Worm (Caenorhabditis elegans) whole organism, L4 larva: ENCODE results near the gene spsb-2.

Experiments used
- F10B5.3 ChIP-seq: sonication (generic microtip); optimal IDR thresholded peaks from 2 replicates; lab custom pipeline; 2016; ENCODE audit warnings: mild to moderate bottlenecking, missing genetic modification characterization, missing compliant biosample characterization
- F37D6.2 ChIP-seq: sonication (generic microtip); optimal IDR thresholded peaks from 2 replicates; lab custom pipeline; 2016; ENCODE audit warnings: mild to moderate bottlenecking, missing genetic modification characterization, missing compliant biosample characterization
- F44E2.7 ChIP-seq: fragments of 200-800 bp; sonication (Bioruptor generic); IDR thresholded peaks from 2 replicates; pipeline ENCODE4 v2.1.2; 2022; ENCODE audit warnings: missing genetic modification characterization, missing compliant biosample characterization
- F49E8.2 ChIP-seq: sonication (generic microtip); optimal IDR thresholded peaks from 2 replicates; lab custom pipeline; 2016; ENCODE audit warnings: missing compliant biosample characterization, mild to moderate bottlenecking, missing genetic modification characterization, borderline replicate concordance
- Y105C5A.15 ChIP-seq: fragments of 200-800 bp; sonication (Bioruptor generic); IDR thresholded peaks from 2 replicates; pipeline ENCODE4 v1.3.6; 2022; ENCODE audit warnings: missing genetic modification characterization, missing compliant biosample characterization
- Y48G9A.11 ChIP-seq: fragments of 200-800 bp; sonication (Bioruptor generic); IDR thresholded peaks from 2 replicates; pipeline ENCODE4 v1.3.6; 2022; ENCODE audit warnings: missing genetic modification reagents, missing genetic modification characterization, missing compliant biosample characterization
- Y5F2A.4 ChIP-seq: fragments of 200-800 bp; sonication (Bioruptor generic); optimal IDR thresholded peaks from 2 replicates; lab custom pipeline; 2018; ENCODE audit warnings: mild to moderate bottlenecking, missing genetic modification characterization, missing compliant biosample characterization
- ZK546.5 ChIP-seq, 2 experiments: sonication (generic microtip); optimal IDR thresholded peaks; 2 replicates each; lab custom pipeline; 2017; ENCODE audit warnings: missing biosample characterization in 2 of 2, missing genetic modification characterization in 2 of 2
- aha-1 ChIP-seq: fragments of 150-350 bp; peaks from one replicate; lab custom pipeline; 2014; ENCODE audit warnings: missing biosample characterization, missing genetic modification characterization
- ceh-28 ChIP-seq: fragments of 150-350 bp; optimal IDR thresholded peaks from 2 replicates; lab custom pipeline; 2014; ENCODE audit warnings: missing biosample characterization, missing genetic modification reagents, missing genetic modification characterization
- ceh-32 ChIP-seq: sonication (generic microtip); optimal IDR thresholded peaks from 2 replicates; lab custom pipeline; 2016; ENCODE audit warnings: mild to moderate bottlenecking, missing genetic modification characterization, missing compliant biosample characterization; ENCODE audit not compliant: poor library complexity
- ceh-62 ChIP-seq: sonication (generic microtip); optimal IDR thresholded peaks from 2 replicates; lab custom pipeline; 2017; ENCODE audit warnings: missing biosample characterization, missing genetic modification characterization
- ctbp-1 ChIP-seq: fragments of 200-800 bp; sonication (Bioruptor generic); IDR thresholded peaks from 2 replicates; pipeline ENCODE4 v1.3.6; 2022; ENCODE audit warnings: missing genetic modification reagents, missing genetic modification characterization, missing compliant biosample characterization
- dpl-1 ChIP-seq: fragments of 150-350 bp; optimal IDR thresholded peaks from 2 replicates; lab custom pipeline; 2014; ENCODE audit warnings: missing biosample characterization, missing genetic modification reagents, missing genetic modification characterization
- duxl-1 ChIP-seq: sonication (generic microtip); optimal IDR thresholded peaks from 2 replicates; lab custom pipeline; 2016; ENCODE audit warnings: mild to moderate bottlenecking, missing genetic modification characterization, moderate library complexity, missing compliant biosample characterization; ENCODE audit not compliant: poor library complexity
- dve-1 ChIP-seq: sonication (generic microtip); optimal IDR thresholded peaks from 2 replicates; lab custom pipeline; 2017; ENCODE audit warnings: antibody characterized with exemption, mild to moderate bottlenecking, missing genetic modification characterization, missing compliant biosample characterization; ENCODE audit not compliant: insufficient read depth
- egl-43 ChIP-seq: fragments of 200-800 bp; sonication (Bioruptor generic); IDR thresholded peaks from 2 replicates; pipeline ENCODE4 v1.3.6; 2022; ENCODE audit warnings: missing genetic modification reagents, missing genetic modification characterization, missing compliant biosample characterization
- hif-1 ChIP-seq, 2 experiments: sonication (generic microtip); optimal IDR thresholded peaks; 2 replicates each; lab custom pipeline; 2016 to 2017; ENCODE audit warnings: missing compliant biosample characterization in 2 of 2, missing genetic modification characterization in 2 of 2, missing genetic modification reagents in 2 of 2, missing genotype in 2 of 2, mild to moderate bottlenecking in 1 of 2
- hlh-30 ChIP-seq: sonication (generic microtip); optimal IDR thresholded peaks from 2 replicates; lab custom pipeline; 2017; ENCODE audit warnings: antibody characterized with exemption, mild to moderate bottlenecking, missing genetic modification characterization, missing compliant biosample characterization; ENCODE audit not compliant: insufficient read depth
- lim-7 ChIP-seq: fragments of 200-800 bp; sonication (Bioruptor generic); IDR thresholded peaks from 2 replicates; pipeline ENCODE4 v1.3.6; 2022; ENCODE audit warnings: missing genetic modification characterization, missing compliant biosample characterization
- lin-13 ChIP-seq: fragments of 150-350 bp; optimal IDR thresholded peaks from 2 replicates; lab custom pipeline; 2014; ENCODE audit warnings: missing biosample characterization, missing genetic modification reagents, missing genetic modification characterization
- lin-38 ChIP-seq: fragments of 200-800 bp; sonication (Bioruptor generic); IDR thresholded peaks from 2 replicates; pipeline ENCODE4 v1.3.6; 2022; ENCODE audit warnings: missing genetic modification reagents, missing genetic modification characterization, missing compliant biosample characterization
- lsy-2 ChIP-seq, 2 experiments: fragments of 150-350 bp in 1 of 2; sonication (generic microtip) in 1 of 2; optimal IDR thresholded peaks; 2 replicates each; lab custom pipeline; 2014 to 2017; ENCODE audit warnings: missing biosample characterization in 2 of 2, missing genetic modification characterization in 2 of 2
- mep-1 ChIP-seq: fragments of 150-350 bp; sonication (generic microtip); optimal IDR thresholded peaks from 3 replicates; lab custom pipeline; 2014; ENCODE audit warnings: missing biosample characterization, missing genetic modification characterization
- mes-2 ChIP-seq: sonication (generic microtip); optimal IDR thresholded peaks from 2 replicates; lab custom pipeline; 2016; ENCODE audit warnings: missing genotype, mild to moderate bottlenecking, missing genetic modification characterization, missing compliant biosample characterization; ENCODE audit not compliant: poor library complexity, severe bottlenecking
- mxl-2 ChIP-seq: fragments of 200-800 bp; sonication (Bioruptor generic); conservative IDR thresholded peaks from 2 replicates; pipeline ENCODE4 v1.3.6; 2022; ENCODE audit warnings: missing genetic modification reagents, missing genetic modification characterization, missing compliant biosample characterization
- nhr-11 ChIP-seq: fragments of 150-350 bp; optimal IDR thresholded peaks from 2 replicates; lab custom pipeline; 2014; ENCODE audit warnings: missing biosample characterization, missing genetic modification characterization
- nhr-237 ChIP-seq: sonication (generic microtip); optimal IDR thresholded peaks from 2 replicates; lab custom pipeline; 2017; ENCODE audit warnings: missing biosample characterization, missing genetic modification characterization
- nhr-25 ChIP-seq: sonication (generic microtip); optimal IDR thresholded peaks from 2 replicates; lab custom pipeline; 2017; ENCODE audit warnings: missing genetic modification characterization, mild to moderate bottlenecking, missing compliant biosample characterization, antibody characterized with exemption, moderate library complexity, borderline replicate concordance; ENCODE audit not compliant: insufficient read depth
- nhr-28 ChIP-seq: fragments of 150-350 bp; optimal IDR thresholded peaks from 2 replicates; lab custom pipeline; 2014; ENCODE audit warnings: missing biosample characterization, missing genetic modification characterization
- nhr-42 ChIP-seq: fragments of 200-800 bp; sonication (Bioruptor generic); IDR thresholded peaks from 2 replicates; pipeline ENCODE4 v1.3.6; 2022; ENCODE audit warnings: missing genetic modification characterization, missing compliant biosample characterization
- nhr-48 ChIP-seq: sonication (generic microtip); optimal IDR thresholded peaks from 2 replicates; lab custom pipeline; 2016; ENCODE audit warnings: mild to moderate bottlenecking, missing genetic modification characterization, missing compliant biosample characterization
- php-3 ChIP-seq: fragments of 200-800 bp; sonication (Bioruptor generic); IDR thresholded peaks from 2 replicates; pipeline ENCODE4 v1.3.6; 2022; ENCODE audit warnings: missing genetic modification reagents, missing genetic modification characterization, missing compliant biosample characterization
- rbr-2 ChIP-seq: sonication (generic microtip); optimal IDR thresholded peaks from 2 replicates; lab custom pipeline; 2016; ENCODE audit warnings: missing genotype, missing genetic modification characterization, missing compliant biosample characterization
- saeg-2 ChIP-seq: fragments of 200-800 bp; sonication (Bioruptor generic); IDR thresholded peaks from 2 replicates; pipeline ENCODE4 v1.3.6; 2022; ENCODE audit warnings: missing genetic modification reagents, missing genetic modification characterization, missing compliant biosample characterization
- set-16 ChIP-seq: fragments of 200-800 bp; sonication (Bioruptor generic); IDR thresholded peaks from 2 replicates; pipeline ENCODE4 v1.3.6; 2022; ENCODE audit warnings: missing genetic modification reagents, missing genetic modification characterization, missing compliant biosample characterization
- spr-1 ChIP-seq: sonication (generic microtip); optimal IDR thresholded peaks from 2 replicates; lab custom pipeline; 2016; ENCODE audit warnings: mild to moderate bottlenecking, missing genetic modification characterization, missing compliant biosample characterization
- tag-97 ChIP-seq: fragments of 200-800 bp; sonication (Bioruptor generic); IDR thresholded peaks from 2 replicates; pipeline ENCODE4 v1.3.6; 2022; ENCODE audit warnings: missing genetic modification characterization, missing compliant biosample characterization
- tra-1 ChIP-seq: fragments of 200-800 bp; sonication (Bioruptor generic); IDR thresholded peaks from 2 replicates; pipeline ENCODE4 v1.3.6; 2022; ENCODE audit warnings: missing genetic modification reagents, missing genetic modification characterization, missing compliant biosample characterization
- unc-62 ChIP-seq, 3 experiments: fragments of 150-350 bp in 1 of 3; sonication (generic microtip); optimal IDR thresholded peaks in 2 of 3; peaks in 1 of 3; 1 replicate in 1 of 3; 2 replicates in 2 of 3; lab custom pipeline; 2014 to 2017; ENCODE audit warnings: missing biosample characterization in 3 of 3, missing genetic modification characterization in 3 of 3, missing genetic modification reagents in 3 of 3, missing genotype in 1 of 3
- zip-2 ChIP-seq: fragments of 150-350 bp; optimal IDR thresholded peaks from 2 replicates; lab custom pipeline; 2014; ENCODE audit warnings: missing biosample characterization, missing genetic modification characterization

The spsb-2 gene

DNA sequence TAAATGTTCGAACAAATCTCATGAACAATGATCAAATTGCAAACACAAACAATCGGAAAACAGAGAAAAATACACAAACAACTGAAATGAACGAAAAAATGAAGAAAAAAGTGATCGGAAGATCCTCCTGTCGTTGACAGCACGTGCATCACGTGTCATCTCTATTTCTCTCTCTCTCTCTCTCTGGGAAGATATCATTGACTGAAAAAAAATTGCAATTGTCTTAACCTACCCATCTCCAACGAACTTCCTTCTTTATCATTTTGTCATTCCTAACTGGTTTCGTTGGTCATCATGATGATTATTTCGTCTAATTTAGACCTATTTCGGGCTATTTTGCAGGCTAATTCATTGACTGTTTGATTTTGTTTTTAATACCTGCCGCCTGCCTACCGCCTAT, 24.8 kb upstream of the spsb-2 start (continued):
- TF ChIP-seq Y105C5A.15 (GFP tag; lab: Robert Waterston, UW) (no peak), F10B5.3 (no peak), F44E2.7 (no peak), php-3 (no peak), F37D6.2 (no peak), ctbp-1 (GFP tag; lab: Robert Waterston, UW) (peak; percentile 52; the same call in 1 of the 2 replicates), mep-1 (tag; lab: Kevin White, UChicago) (peak; percentile 65), mes-2 (tag; lab: Kevin White, UChicago) (peak; percentile 5), F49E8.2 (tag; lab: Kevin White, UChicago) (no peak), set-16 (GFP tag; lab: Robert Waterston, UW) (no peak), duxl-1 (tag; lab: Kevin White, UChicago) (no peak), nhr-11 (tag; lab: Kevin White, UChicago) (peak; percentile 37), ceh-62 (tag; lab: Kevin White, UChicago) (no peak), egl-43 (GFP tag; lab: Robert Waterston, UW) (no peak), ZK546.5 (tag; optimal IDR thresholded peaks at IDR 0.05; lab: Kevin White, UChicago) (no peak), hif-1 (tag; optimal IDR thresholded peaks at IDR 0.05; lab: Kevin White, UChicago) (no peak), lin-13 (no peak), mxl-2 (GFP tag; lab: Robert Waterston, UW) (0 out of 2 replicates have a peak, but pooled peaks have one; percentile 45), dve-1 (peak; percentile 47), ceh-28 (tag; lab: Kevin White, UChicago) (no peak), dpl-1 (GFP tag; lab: Kevin White, UChicago) (peak; percentile 22), zip-2 (tag; lab: Kevin White, UChicago) (no peak), rbr-2 (tag; lab: Kevin White, UChicago) (no peak), lsy-2 (tag; optimal IDR thresholded peaks at IDR 0.05; lab: Kevin White, UChicago) (peak in 1 of 2 experiments; percentile 73), nhr-48 (peak; percentile 73), nhr-28 (peak; percentile 54), aha-1 (tag; lab: Kevin White, UChicago) (no peak), unc-62 (GFP tag; optimal IDR thresholded peaks at IDR 0.05 in 1 of 2; lab: Kevin White, UChicago) (peak in 1 of 2 experiments; percentile 88), unc-62 (tag; optimal IDR thresholded peaks at IDR 0.05; lab: Kevin White, UChicago) (no peak), ceh-32 (tag; lab: Kevin White, UChicago) (no peak), nhr-25 (tag; lab: Kevin White, UChicago) (peak; percentile 10), Y5F2A.4 (no peak), lim-7 (GFP tag; lab: Robert Waterston, UW) (no peak), saeg-2 (GFP tag; lab: Robert Waterston, UW) (no peak)

DNA sequence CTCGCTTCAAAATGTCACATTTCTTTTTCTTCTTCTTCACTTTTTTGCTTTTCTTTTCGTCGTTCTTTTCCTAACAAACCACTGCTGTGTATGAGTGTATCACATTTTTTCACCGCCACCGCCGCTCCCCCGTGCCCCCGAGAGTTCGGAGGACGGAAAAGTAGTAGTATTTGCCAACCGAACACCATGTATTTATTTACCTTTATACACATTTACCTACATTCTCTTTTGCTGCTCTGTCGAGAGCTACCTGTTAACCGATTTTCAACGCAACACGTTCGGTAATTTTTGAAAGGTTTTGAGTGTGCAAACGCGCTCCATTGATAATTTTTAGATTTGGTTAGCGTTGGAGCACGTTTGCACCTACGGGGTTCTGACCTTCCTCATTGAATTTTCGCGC, 23.9 kb upstream of the spsb-2 start:
- TF ChIP-seq aha-1 (tag; lab: Kevin White, UChicago) (peak; percentile 3), hlh-30 (tag; lab: Kevin White, UChicago) (peak; percentile 41), nhr-42 (GFP tag; lab: Robert Waterston, UW) (0 out of 2 replicates have a peak, but pooled peaks have one; percentile 45), tra-1 (0 out of 2 replicates have a peak, but pooled peaks have one; percentile 17), Y48G9A.11 (GFP tag; lab: Robert Waterston, UW) (no peak), spr-1 (tag; lab: Kevin White, UChicago) (no peak), tag-97 (no peak), set-16 (GFP tag; lab: Robert Waterston, UW) (no peak), dve-1 (no peak), lin-38 (peak; percentile 57), ceh-62 (tag; lab: Kevin White, UChicago) (no peak), nhr-237 (no peak)
